Worm (Caenorhabditis elegans) whole organism, early embryonic: Measurements from ENCODE around the gene apn-1.
A peak's percentile ranks its signal among the peaks of the same experiment; 100 is the strongest.

ENCODE experiments used
- B0310.2 ChIP-seq: sonication (generic microtip); optimal IDR thresholded peaks from 2 replicates; lab custom pipeline; 2016; ENCODE audit warnings: mild to moderate bottlenecking, missing genetic modification characterization, missing compliant biosample characterization
- F13C5.2 ChIP-seq: sonication (generic microtip); optimal IDR thresholded peaks from 2 replicates; lab custom pipeline; 2017; ENCODE audit warnings: mild to moderate bottlenecking, missing genetic modification characterization, inconsistent platforms, missing compliant biosample characterization
- aly-1 ChIP-seq: sonication (generic microtip); optimal IDR thresholded peaks from 2 replicates; lab custom pipeline; 2016; ENCODE audit warnings: missing genetic modification characterization, missing compliant biosample characterization
- ama-1 ChIP-seq: fragments of 150-350 bp; optimal IDR thresholded peaks from 2 replicates; lab custom pipeline; 2014
- ceh-13 ChIP-seq: fragments of 200-800 bp; sonication (Bioruptor generic); optimal IDR thresholded peaks from 2 replicates; lab custom pipeline; 2018; ENCODE audit warnings: mild to moderate bottlenecking, missing genetic modification characterization, missing compliant biosample characterization
- ceh-36 ChIP-seq: sonication (generic microtip); optimal IDR thresholded peaks from 2 replicates; lab custom pipeline; 2016; ENCODE audit warnings: missing genetic modification characterization, inconsistent platforms, missing compliant biosample characterization
- flt-1 ChIP-seq: fragments of 200-800 bp; sonication (Bioruptor generic); IDR thresholded peaks from 2 replicates; pipeline ENCODE4 v1.3.6; 2022; ENCODE audit warnings: missing genetic modification characterization, missing compliant biosample characterization
- hmbx-1 ChIP-seq: sonication (generic microtip); optimal IDR thresholded peaks from 2 replicates; lab custom pipeline; 2016; ENCODE audit warnings: mild to moderate bottlenecking, missing genetic modification characterization, missing compliant biosample characterization
- pes-1 ChIP-seq: fragments of 200-800 bp; sonication (Bioruptor generic); IDR thresholded peaks from 2 replicates; pipeline ENCODE4 v1.3.6; 2022; ENCODE audit warnings: missing genetic modification reagents, missing genetic modification characterization, missing compliant biosample characterization
- sea-1 ChIP-seq: fragments of 200-800 bp; sonication (Bioruptor generic); conservative IDR thresholded peaks from 2 replicates; pipeline ENCODE4 v1.3.6; 2022; ENCODE audit warnings: missing genetic modification characterization, missing compliant biosample characterization
- tbx-37 ChIP-seq: fragments of 200-800 bp; sonication (Bioruptor generic); conservative IDR thresholded peaks from 2 replicates; pipeline ENCODE4 v1.3.6; 2022; ENCODE audit warnings: missing genetic modification reagents, missing genetic modification characterization, missing compliant biosample characterization
- tra-4 ChIP-seq: sonication (generic microtip); optimal IDR thresholded peaks from 2 replicates; lab custom pipeline; 2017; ENCODE audit warnings: missing genetic modification characterization, missing compliant biosample characterization

- TF ChIP-seq flt-1 (GFP tag; lab: Robert Waterston, UW) (no peak), ceh-36 (tag; lab: Kevin White, UChicago) (no peak), ama-1 (peak; percentile 66), aly-1 (tag; lab: Kevin White, UChicago) (no peak), pes-1 (GFP tag; lab: Robert Waterston, UW) (no peak), B0310.2 (no peak), tbx-37 (GFP tag; lab: Robert Waterston, UW) (no peak), hmbx-1 (no peak), ceh-13 (GFP tag; lab: Kevin White, UChicago) (no peak), sea-1 (GFP tag; lab: Robert Waterston, UW) (no peak), F13C5.2 (no peak), tra-4 (tag; lab: Kevin White, UChicago) (no peak)
Observed at ce11 chrII:8091528-8091927, 44.2 kb downstream of the apn-1 start.
